Fruit fly (Drosophila melanogaster): ENCODE measurements around the gene Sh3beta.

Gene Sh3beta

DNA sequence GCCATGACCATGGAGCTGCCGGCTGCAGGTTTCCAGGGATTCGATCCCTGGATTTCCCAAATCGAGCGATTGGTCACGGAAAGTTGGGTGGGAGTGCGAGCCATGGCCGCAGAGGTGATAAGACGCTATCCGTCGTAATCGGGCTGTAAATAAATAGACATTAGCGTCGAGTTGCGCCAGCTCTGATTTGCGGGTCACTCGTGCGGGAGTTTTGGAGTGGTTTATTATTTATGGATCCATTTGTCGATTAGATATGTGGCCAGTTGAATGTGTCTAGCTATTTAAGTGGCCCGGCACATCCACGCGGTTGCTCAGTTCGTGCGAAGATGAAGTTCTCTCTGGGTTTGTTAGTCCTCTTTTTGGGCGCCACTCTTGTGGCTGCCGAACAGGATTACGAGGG is 28.9 kb upstream of the Sh3beta start, which contains the start of gene CG8562 (continued):
- TF ChIP-seq cwo (GFP tag; optimal IDR thresholded peaks at IDR 0.05) (peak; percentile 14), Hr78 (GFP tag; optimal IDR thresholded peaks at IDR 0.05) (peak in 1 of 2 experiments; percentile 5), inv (GFP tag; IDR thresholded peaks at IDR 0.05; ENCODE audit: partially characterized antibody) (no peak), Hey (tag; optimal IDR thresholded peaks at IDR 0.05) (peak; percentile 64), vnd (GFP tag; IDR thresholded peaks at IDR 0.05; ENCODE audit: partially characterized antibody) (peak; percentile 43; the same call in 2 of the 3 replicates), fd96Cb (tag; optimal IDR thresholded peaks at IDR 0.05) (no peak), CG30403 (GFP tag; optimal IDR thresholded peaks at IDR 0.05) (no peak), sens-2 (GFP tag; IDR thresholded peaks at IDR 0.05) (peak; percentile 69; the same call in 1 of the 2 replicates), GATAe (GFP tag; conservative IDR thresholded peaks at IDR 0.05) (peak; percentile 52; the same call in 1 of the 2 replicates), ci (GFP tag; IDR thresholded peaks at IDR 0.05) (no peak), sug (tag; optimal IDR thresholded peaks at IDR 0.05) (peak; percentile 44), grn (GFP tag; optimal IDR thresholded peaks at IDR 0.05) (peak; percentile 33), Aef1 (GFP tag; IDR thresholded peaks at IDR 0.05) (no peak)

DNA sequence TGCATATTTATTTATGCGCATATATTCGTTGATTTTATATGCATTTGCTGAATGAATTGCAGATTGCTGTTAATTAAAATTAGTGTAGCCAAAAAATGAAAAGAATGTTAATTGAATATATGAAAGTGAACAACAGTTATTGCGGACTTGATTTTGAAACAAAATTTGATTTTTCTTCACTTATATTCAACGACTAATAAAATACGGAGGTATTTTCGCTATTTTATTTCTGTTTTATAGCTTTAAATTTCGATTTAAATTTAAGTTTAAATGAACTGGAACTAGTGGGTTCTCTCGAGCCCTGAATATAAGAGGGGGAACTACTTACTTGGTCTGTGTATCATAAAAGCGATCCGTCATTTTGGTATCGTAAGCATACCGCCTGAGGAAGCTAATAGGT is 27.0 kb upstream of the Sh3beta start, which contains the start of gene CG32379:
CG32379 (plus strand) TSS at position 301 of the 400 bp plus-strand sequence.
- TF ChIP-seq HmgD (GFP tag; optimal IDR thresholded peaks at IDR 0.05) (no peak), CG10209 (GFP tag; optimal IDR thresholded peaks at IDR 0.05) (no peak), CG1024 (GFP tag; IDR thresholded peaks at IDR 0.05) (no peak), CG11093 (GFP tag; IDR thresholded peaks at IDR 0.05) (no peak), CTCF (GFP tag; optimal IDR thresholded peaks at IDR 0.05) (no peak), Fer1 (GFP tag; optimal IDR thresholded peaks at IDR 0.05) (no peak), br (optimal IDR thresholded peaks at IDR 0.05) (no peak), CG4282 (GFP tag; optimal IDR thresholded peaks at IDR 0.05) (no peak), stc (GFP tag; IDR thresholded peaks at IDR 0.05) (no peak), CG2712 (tag; optimal IDR thresholded peaks at IDR 0.05) (no peak), org-1 (GFP tag; optimal IDR thresholded peaks at IDR 0.05) (no peak), Nf-YB (GFP tag; optimal IDR thresholded peaks at IDR 0.05) (no peak), CG34376 (GFP tag; optimal IDR thresholded peaks at IDR 0.05) (no peak)

DNA sequence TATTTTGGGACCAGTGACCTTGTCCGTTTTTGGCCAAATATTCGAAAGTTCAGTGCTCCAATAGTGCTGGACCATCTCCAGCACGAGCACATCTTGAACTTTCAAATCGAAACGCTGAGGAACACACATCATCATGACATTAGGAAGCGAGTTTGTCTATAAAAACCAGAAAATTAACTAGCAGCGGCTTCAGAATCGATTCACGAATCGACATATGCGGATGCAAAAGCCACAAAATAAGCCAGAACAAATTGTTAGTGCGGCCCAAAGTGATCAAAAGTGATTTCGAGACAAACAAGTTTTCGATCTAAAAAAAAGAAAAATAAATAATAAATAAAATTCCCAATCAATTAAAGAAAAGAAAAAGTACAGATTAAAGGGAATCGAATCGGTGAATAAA is 21.4 kb upstream of the Sh3beta start, which contains the start of gene CG8563:
CG8563 (plus strand) TSS at position 301 of the 400 bp plus-strand sequence.
- TF ChIP-seq CG11398 (GFP tag; optimal IDR thresholded peaks at IDR 0.05) (no peak), crp (GFP tag; optimal IDR thresholded peaks at IDR 0.05) (no peak), CG10431 (GFP tag; optimal IDR thresholded peaks at IDR 0.05) (no peak), Dip3 (GFP tag; optimal IDR thresholded peaks at IDR 0.05) (no peak), D (optimal IDR thresholded peaks at IDR 0.05) (no peak), D (GFP tag; optimal IDR thresholded peaks at IDR 0.05) (no peak), CG32772 (GFP tag; IDR thresholded peaks at IDR 0.05) (no peak), Myb (GFP tag; optimal IDR thresholded peaks at IDR 0.05) (no peak), mirr (GFP tag; optimal IDR thresholded peaks at IDR 0.05) (no peak), ewg (GFP tag; optimal IDR thresholded peaks at IDR 0.05) (no peak)

DNA sequence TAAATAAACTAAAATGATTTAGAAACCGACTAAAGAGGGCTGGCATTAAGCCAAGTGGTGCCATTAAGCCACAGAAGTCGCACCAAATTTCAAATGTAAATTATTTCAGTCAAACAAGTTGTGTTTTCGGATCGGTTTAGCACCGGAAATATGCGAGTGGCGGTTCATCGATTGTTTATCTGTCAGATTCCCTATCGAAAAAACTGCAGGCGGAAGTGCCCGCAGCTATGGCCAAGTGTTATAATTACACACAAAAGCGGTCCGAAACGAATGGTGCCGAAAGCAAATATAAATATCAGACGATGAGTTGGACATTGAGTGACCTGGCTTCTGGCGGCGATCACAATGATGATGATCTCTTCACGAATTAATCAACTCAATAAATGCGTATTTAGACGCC is 20.9 kb upstream of the Sh3beta start:
- TF ChIP-seq p53 (GFP tag; optimal IDR thresholded peaks at IDR 0.05) (no peak), Antp (GFP tag; optimal IDR thresholded peaks at IDR 0.05) (no peak), chinmo (GFP tag; IDR thresholded peaks at IDR 0.05; ENCODE audit: partially characterized antibody) (0 out of 4 replicates have a peak, but pooled peaks have one; percentile 51), pita (GFP tag; optimal IDR thresholded peaks at IDR 0.05) (no peak), Eip74EF (GFP tag; optimal IDR thresholded peaks at IDR 0.05) (peak in 1 of 2 experiments; percentile 68)
